Worm (Caenorhabditis elegans) whole organism, late embryonic: Measurements from ENCODE around the gene msp-58.
"Not testable (repeated sequence)": the region's sequence is repeated elsewhere in the genome, so short reads cannot be mapped to it uniquely, and the experiment has no call there.

ENCODE experiments used
- C38D4.7 ChIP-seq: fragments of 200-800 bp; sonication (Bioruptor generic); optimal IDR thresholded peaks from 2 replicates; lab custom pipeline; 2018; ENCODE audit warnings: mild to moderate bottlenecking, missing genetic modification characterization, moderate library complexity, missing compliant biosample characterization
- F13H6.1 ChIP-seq: sonication (generic microtip); optimal IDR thresholded peaks from 2 replicates; lab custom pipeline; 2016; ENCODE audit warnings: missing genetic modification characterization, missing compliant biosample characterization
- K02D7.2 ChIP-seq: sonication (generic microtip); optimal IDR thresholded peaks from 2 replicates; lab custom pipeline; 2017; ENCODE audit warnings: mild to moderate bottlenecking, missing genetic modification characterization, missing compliant biosample characterization
- T23F11.4 ChIP-seq: fragments of 200-800 bp; sonication (Bioruptor generic); optimal IDR thresholded peaks from 2 replicates; lab custom pipeline; 2018; ENCODE audit warnings: mild to moderate bottlenecking, missing genetic modification characterization, missing compliant biosample characterization
- ama-1 ChIP-seq: fragments of 150-350 bp; optimal IDR thresholded peaks from 2 replicates; lab custom pipeline; 2014
- ceh-14 ChIP-seq: sonication (generic microtip); optimal IDR thresholded peaks from 2 replicates; lab custom pipeline; 2016; ENCODE audit warnings: missing genotype, missing genetic modification characterization, missing compliant biosample characterization
- ceh-2 ChIP-seq: sonication (generic microtip); optimal IDR thresholded peaks from 2 replicates; lab custom pipeline; 2016; ENCODE audit warnings: missing genotype, missing genetic modification characterization, missing compliant biosample characterization
- ceh-24 ChIP-seq: sonication (generic microtip); optimal IDR thresholded peaks from 2 replicates; lab custom pipeline; 2016; ENCODE audit warnings: mild to moderate bottlenecking, missing genetic modification characterization, missing compliant biosample characterization
- ceh-31 ChIP-seq: sonication (generic microtip); optimal IDR thresholded peaks from 2 replicates; lab custom pipeline; 2016; ENCODE audit warnings: missing genetic modification characterization, missing compliant biosample characterization
- ceh-6 ChIP-seq: fragments of 200-800 bp; sonication (Bioruptor generic); optimal IDR thresholded peaks from 2 replicates; lab custom pipeline; 2018; ENCODE audit warnings: mild to moderate bottlenecking, missing genetic modification characterization, missing compliant biosample characterization
- dmd-4 ChIP-seq: sonication (generic microtip); optimal IDR thresholded peaks from 2 replicates; lab custom pipeline; 2016; ENCODE audit warnings: borderline replicate concordance, missing genetic modification characterization, missing compliant biosample characterization
- dve-1 ChIP-seq: sonication (generic microtip); optimal IDR thresholded peaks from 2 replicates; lab custom pipeline; 2017; ENCODE audit warnings: antibody characterized with exemption, mild to moderate bottlenecking, missing genetic modification characterization, missing compliant biosample characterization
- fkh-6 ChIP-seq: sonication (generic microtip); optimal IDR thresholded peaks from 2 replicates; lab custom pipeline; 2016; ENCODE audit warnings: missing genetic modification characterization, missing compliant biosample characterization
- gmeb-2 ChIP-seq: sonication (generic microtip); optimal IDR thresholded peaks from 2 replicates; lab custom pipeline; 2016; ENCODE audit warnings: missing genetic modification characterization, inconsistent platforms, missing compliant biosample characterization
- hlh-13 ChIP-seq: fragments of 200-800 bp; sonication (Bioruptor generic); optimal IDR thresholded peaks from 2 replicates; lab custom pipeline; 2018; ENCODE audit warnings: mild to moderate bottlenecking, missing genetic modification characterization, missing compliant biosample characterization
- hlh-6 ChIP-seq: sonication (generic microtip); optimal IDR thresholded peaks from 2 replicates; lab custom pipeline; 2016; ENCODE audit warnings: missing genotype, missing genetic modification characterization, missing compliant biosample characterization
- hlh-8 ChIP-seq: sonication (generic microtip); optimal IDR thresholded peaks from 2 replicates; lab custom pipeline; 2016; ENCODE audit warnings: missing genotype, missing genetic modification characterization, missing compliant biosample characterization
- mec-3 ChIP-seq: sonication (generic microtip); optimal IDR thresholded peaks from 2 replicates; lab custom pipeline; 2016; ENCODE audit warnings: borderline replicate concordance, missing genetic modification characterization, missing compliant biosample characterization
- nfya-1 ChIP-seq: sonication (generic microtip); optimal IDR thresholded peaks from 2 replicates; lab custom pipeline; 2017; ENCODE audit warnings: missing genetic modification characterization, mild to moderate bottlenecking, missing compliant biosample characterization, antibody characterized with exemption, moderate library complexity
- nhr-11 ChIP-seq: fragments of 150-350 bp; optimal IDR thresholded peaks from 2 replicates; lab custom pipeline; 2014; ENCODE audit warnings: missing biosample characterization, missing genetic modification characterization
- npax-4 ChIP-seq: sonication (generic microtip); optimal IDR thresholded peaks from 2 replicates; lab custom pipeline; 2016; ENCODE audit warnings: missing genetic modification characterization, missing compliant biosample characterization
- pag-3 ChIP-seq: sonication (generic microtip); optimal IDR thresholded peaks from 2 replicates; lab custom pipeline; 2016; ENCODE audit warnings: missing compliant biosample characterization, missing genetic modification characterization, borderline replicate concordance
- pax-1 ChIP-seq: fragments of 150-350 bp; optimal IDR thresholded peaks from 2 replicates; lab custom pipeline; 2014; ENCODE audit warnings: missing biosample characterization, missing genetic modification characterization
- pha-2 ChIP-seq: sonication (generic microtip); optimal IDR thresholded peaks from 2 replicates; lab custom pipeline; 2017; ENCODE audit warnings: mild to moderate bottlenecking, missing genetic modification characterization, missing compliant biosample characterization
- pha-4 ChIP-seq: fragments of 150-350 bp; optimal IDR thresholded peaks from 2 replicates; lab custom pipeline; 2018; ENCODE audit warnings: missing biosample characterization, missing genetic modification reagents, missing genetic modification characterization
- ref-2 ChIP-seq: sonication (generic microtip); optimal IDR thresholded peaks from 2 replicates; lab custom pipeline; 2016; ENCODE audit warnings: missing genetic modification characterization, missing compliant biosample characterization
- rnt-1 ChIP-seq: sonication (generic microtip); optimal IDR thresholded peaks from 2 replicates; lab custom pipeline; 2016; ENCODE audit warnings: missing genetic modification characterization, missing compliant biosample characterization
- sox-2 ChIP-seq: fragments of 200-800 bp; sonication (Bioruptor generic); IDR thresholded peaks from 2 replicates; pipeline ENCODE4 v1.3.6; 2022; ENCODE audit warnings: missing genetic modification reagents, missing genetic modification characterization, missing compliant biosample characterization
- ttx-3 ChIP-seq: sonication (generic microtip); optimal IDR thresholded peaks from 2 replicates; lab custom pipeline; 2016; ENCODE audit warnings: missing genetic modification reagents, missing genetic modification characterization, missing compliant biosample characterization
- unc-42 ChIP-seq: sonication (generic microtip); optimal IDR thresholded peaks from 2 replicates; lab custom pipeline; 2016; ENCODE audit warnings: missing genotype, missing genetic modification characterization, missing compliant biosample characterization
- zip-5 ChIP-seq: sonication (generic microtip); optimal IDR thresholded peaks from 2 replicates; lab custom pipeline; 2016; ENCODE audit warnings: missing genetic modification characterization, missing compliant biosample characterization
- ztf-16 ChIP-seq: sonication (generic microtip); optimal IDR thresholded peaks from 2 replicates; lab custom pipeline; 2017; ENCODE audit warnings: missing genetic modification characterization, missing compliant biosample characterization

Gene msp-58

ce11 chrIV:5294467-5294866, 13.9 kb upstream of the msp-58 start:
- TF ChIP-seq dve-1 (tag; lab: Kevin White, UChicago) (no peak), pha-4 (tag; lab: Kevin White, UChicago) (no peak), ref-2 (tag; lab: Kevin White, UChicago) (no peak), unc-42 (tag; lab: Kevin White, UChicago) (no peak), ceh-6 (GFP tag; lab: Kevin White, UChicago) (no peak), pax-1 (tag; lab: Kevin White, UChicago) (no peak), ttx-3 (tag; lab: Kevin White, UChicago) (no peak), hlh-6 (no peak), nfya-1 (tag; lab: Kevin White, UChicago) (no peak), ceh-31 (tag; lab: Kevin White, UChicago) (no peak), fkh-6 (tag; lab: Kevin White, UChicago) (no peak), mec-3 (tag; lab: Kevin White, UChicago) (no peak), hlh-13 (no peak), ceh-14 (tag; lab: Kevin White, UChicago) (no peak), sox-2 (no peak), dmd-4 (no peak), zip-5 (tag; lab: Kevin White, UChicago) (no peak), C38D4.7 (no peak), hlh-8 (tag; lab: Kevin White, UChicago) (no peak), pha-2 (no peak)
- TF ChIP-seq, all 69 proteins: peak for 0

- TF ChIP-seq ref-2, fkh-6, nhr-11 (tag; lab: Kevin White, UChicago): not testable (repeated sequence)
- TF ChIP-seq, all 69 proteins: peak for 0; not testable (repeated sequence) for 69
Observed at ce11 chrIV:5295240-5295639, 13.2 kb upstream of the msp-58 start, which contains the start of gene msp-51. TSS of gene msp-51 (minus strand) at chrIV:5295340.

ce11 chrIV:5297436-5298012, 10.9 kb upstream of the msp-58 start, which contains the start of the genes ZK354.6 and msp-113:
TSS of gene ZK354.6 (minus strand) at chrIV:5297536.
TSS of gene msp-113 (plus strand) at chrIV:5297962.
- no peak for TF ChIP-seq gmeb-2 (tag; lab: Kevin White, UChicago)
- TF ChIP-seq, all 69 proteins: peak for 0

- TF ChIP-seq F13H6.1: no peak
Observed at ce11 chrIV:5303030-5303429, 5.4 kb upstream of the msp-58 start, which contains the start of gene ZK354.7. TSS of gene ZK354.7 (minus strand) at chrIV:5303130.

ce11 chrIV:5306040-5306439, 2.4 kb upstream of the msp-58 start, which contains the start of gene ZK354.8:
TSS of gene ZK354.8 (minus strand) at chrIV:5306140.
- TF ChIP-seq fkh-6 (tag; lab: Kevin White, UChicago) (no peak), rnt-1 (tag; lab: Kevin White, UChicago) (no peak), ceh-2 (no peak), K02D7.2 (tag; lab: Kevin White, UChicago) (no peak), T23F11.4 (GFP tag; lab: Kevin White, UChicago) (no peak), ceh-14 (tag; lab: Kevin White, UChicago) (no peak), dve-1 (tag; lab: Kevin White, UChicago) (no peak), hlh-8 (tag; lab: Kevin White, UChicago) (no peak), sox-2 (no peak), ztf-16 (tag; lab: Kevin White, UChicago) (no peak), npax-4 (tag; lab: Kevin White, UChicago) (no peak), mec-3 (tag; lab: Kevin White, UChicago) (no peak), pag-3 (tag; lab: Kevin White, UChicago) (no peak), ama-1 (lab: Kevin White, UChicago) (no peak)

- no peak for TF ChIP-seq ceh-24 (tag; lab: Kevin White, UChicago)
Observed at ce11 chrIV:5309742-5310141, 1.3 kb downstream of the msp-58 start, which contains the start of gene ZK354.3. TSS of gene ZK354.3 (plus strand) at chrIV:5310042.
